Fruit fly (Drosophila melanogaster): ENCODE measurements around the gene CG10337.

CG10337 gene

DNA sequence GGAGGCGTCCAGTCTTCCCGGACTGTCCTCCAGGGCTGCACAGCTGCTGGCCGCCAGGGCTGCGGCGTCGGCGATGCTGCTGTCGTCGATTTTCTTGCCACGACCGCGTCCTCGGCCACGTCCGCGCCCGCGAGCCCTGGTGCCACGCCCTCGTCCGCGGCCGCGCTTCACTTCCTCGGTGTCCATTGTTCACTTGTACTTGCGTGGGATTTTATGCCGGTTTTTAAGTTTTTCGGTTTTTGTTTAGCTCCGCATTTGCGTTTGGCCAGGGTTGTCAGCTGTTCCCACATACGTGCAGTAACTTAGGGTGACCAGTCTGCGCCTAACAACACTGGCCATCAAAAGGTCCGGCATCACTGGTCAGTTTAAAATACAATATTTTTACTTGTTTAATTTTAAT, 35.4 kb upstream of the CG10337 start, which contains the start of gene Hakai:
TSS of gene Hakai (minus strand) at position 290 of the 400 bp plus-strand sequence.
- TF ChIP-seq fru (GFP tag; optimal IDR thresholded peaks at IDR 0.05) (peak; percentile 38), Rel (GFP tag; optimal IDR thresholded peaks at IDR 0.05) (no peak), Rel (tag; optimal IDR thresholded peaks at IDR 0.05) (peak; percentile 98), jim (GFP tag; optimal IDR thresholded peaks at IDR 0.05) (peak; percentile 18), CG9705 (GFP tag; optimal IDR thresholded peaks at IDR 0.05) (peak; percentile 34), psq (GFP tag; optimal IDR thresholded peaks at IDR 0.05) (peak; percentile 34), usp (GFP tag; optimal IDR thresholded peaks at IDR 0.05) (no peak), Hr83 (GFP tag; optimal IDR thresholded peaks at IDR 0.05; ENCODE audit: poor library complexity, severe bottlenecking) (peak; percentile 86), Dfd (GFP tag; optimal IDR thresholded peaks at IDR 0.05) (no peak), HLH106 (tag; optimal IDR thresholded peaks at IDR 0.05) (peak; percentile 48), brk (GFP tag; optimal IDR thresholded peaks at IDR 0.05) (no peak), br (GFP tag; optimal IDR thresholded peaks at IDR 0.05) (peak; percentile 16), Jra (GFP tag; optimal IDR thresholded peaks at IDR 0.05) (peak; percentile 21), sv (GFP tag; optimal IDR thresholded peaks at IDR 0.05) (peak; percentile 55), lola (GFP tag; optimal IDR thresholded peaks at IDR 0.05) (no peak), rgr (GFP tag; optimal IDR thresholded peaks at IDR 0.05) (peak; percentile 61), foxo (GFP tag; optimal IDR thresholded peaks at IDR 0.05) (peak in 1 of 2 experiments; percentile 72), h (GFP tag; optimal IDR thresholded peaks at IDR 0.05) (peak; percentile 60), Sp1 (GFP tag; optimal IDR thresholded peaks at IDR 0.05) (peak; percentile 40), ey (GFP tag; optimal IDR thresholded peaks at IDR 0.05) (peak; percentile 46)

DNA sequence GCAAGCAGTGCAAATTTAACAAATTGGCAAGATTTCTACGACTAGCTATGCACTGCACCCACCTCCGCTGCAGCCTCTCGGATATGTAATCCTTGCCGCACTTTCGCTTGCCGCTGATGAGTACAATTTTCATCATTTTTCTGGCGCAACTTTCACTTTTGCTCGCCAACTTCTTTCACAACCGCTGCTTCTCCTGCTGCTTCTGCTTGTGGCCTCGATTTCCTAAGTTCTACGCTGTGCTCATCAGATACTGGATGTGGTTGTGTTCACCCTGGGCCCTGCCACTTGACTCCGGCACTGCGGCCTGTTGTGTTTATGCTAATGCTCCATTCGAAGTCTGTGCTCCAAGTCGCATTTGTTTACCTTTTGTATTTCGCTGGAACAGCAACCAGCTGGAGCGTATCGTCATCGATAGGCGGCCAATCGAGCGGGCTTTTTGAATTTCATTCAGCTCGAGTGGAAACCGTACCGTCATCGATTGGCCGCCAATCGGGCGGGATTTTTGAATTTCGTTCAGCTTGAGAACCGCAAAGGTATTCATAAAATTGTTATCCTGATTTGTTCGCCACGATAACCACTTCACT, 33.3 kb upstream of the CG10337 start, which contains the start of gene Pmvk:
TSS of gene Pmvk (minus strand) at position 357 of the 584 bp plus-strand sequence.
- no peak for TF ChIP-seq jim (GFP tag; optimal IDR thresholded peaks at IDR 0.05)
- TF ChIP-seq Rel (GFP tag; optimal IDR thresholded peaks at IDR 0.05) = no peak
- TF ChIP-seq Rel (tag; optimal IDR thresholded peaks at IDR 0.05) = peak; percentile 5

DNA sequence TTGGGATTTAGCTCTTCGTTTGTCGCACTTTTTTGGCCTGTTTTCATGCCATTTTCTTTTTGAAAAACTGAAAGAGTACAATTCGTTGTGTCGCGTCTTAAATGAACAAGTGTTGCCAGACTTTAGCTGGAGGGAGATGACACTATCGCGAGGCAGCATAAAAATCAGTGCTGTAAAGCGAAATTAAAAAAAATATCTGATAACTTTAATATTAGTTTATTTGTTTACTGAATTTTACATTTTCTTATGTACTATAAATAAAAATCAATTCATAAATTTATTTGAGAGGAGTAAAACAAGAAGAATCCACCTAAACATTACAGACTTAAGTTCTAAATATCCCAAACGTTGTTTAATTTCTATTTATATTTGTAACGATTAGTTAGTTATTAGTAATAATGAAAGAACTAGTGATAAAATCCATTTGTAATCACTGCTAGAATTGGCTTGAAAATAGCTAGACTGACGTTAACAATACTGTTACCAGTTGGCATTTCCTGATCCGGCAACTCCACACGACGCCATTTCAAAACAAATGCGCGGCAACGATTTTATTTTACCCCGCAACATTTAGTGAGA, 30.5 kb upstream of the CG10337 start, which contains the start of the genes spi and msb1l:
TSS of gene spi (minus strand) at position 129 of the 579 bp plus-strand sequence.
TSS of gene msb1l (plus strand) at position 515 of the 579 bp plus-strand sequence.
- TF ChIP-seq br (GFP tag; optimal IDR thresholded peaks at IDR 0.05) (no peak), GATAd (GFP tag; optimal IDR thresholded peaks at IDR 0.05) (no peak), Rel (GFP tag; optimal IDR thresholded peaks at IDR 0.05) (no peak), Rel (tag; optimal IDR thresholded peaks at IDR 0.05) (no peak), jim (GFP tag; optimal IDR thresholded peaks at IDR 0.05) (no peak), usp (GFP tag; optimal IDR thresholded peaks at IDR 0.05) (no peak), Vsx2 (GFP tag; optimal IDR thresholded peaks at IDR 0.05; ENCODE audit: partially characterized antibody) (no peak), dsf (GFP tag; optimal IDR thresholded peaks at IDR 0.05; ENCODE audit: borderline replicate concordance) (peak; percentile 44), ey (GFP tag; optimal IDR thresholded peaks at IDR 0.05) (peak; percentile 23), Myc (optimal IDR thresholded peaks at IDR 0.05) (peak; percentile 75), h (GFP tag; optimal IDR thresholded peaks at IDR 0.05) (peak; percentile 60), OdsH (GFP tag; optimal IDR thresholded peaks at IDR 0.05) (peak; percentile 16), sv (GFP tag; optimal IDR thresholded peaks at IDR 0.05) (no peak), woc (GFP tag; optimal IDR thresholded peaks at IDR 0.05) (peak; percentile 61), tai (GFP tag; optimal IDR thresholded peaks at IDR 0.05) (no peak), N (GFP tag; optimal IDR thresholded peaks at IDR 0.05) (no peak), Mio (GFP tag; optimal IDR thresholded peaks at IDR 0.05) (no peak), brk (GFP tag; optimal IDR thresholded peaks at IDR 0.05) (no peak), Hr83 (GFP tag; optimal IDR thresholded peaks at IDR 0.05; ENCODE audit: poor library complexity, severe bottlenecking) (peak; percentile 39), Sp1 (GFP tag; optimal IDR thresholded peaks at IDR 0.05) (peak; percentile 41), Abd-B (GFP tag; optimal IDR thresholded peaks at IDR 0.05) (no peak), fru (GFP tag; optimal IDR thresholded peaks at IDR 0.05) (no peak), HLH106 (tag; optimal IDR thresholded peaks at IDR 0.05) (peak; percentile 72), CrebA (GFP tag; optimal IDR thresholded peaks at IDR 0.05; ENCODE audit: borderline replicate concordance) (no peak), dl (GFP tag; optimal IDR thresholded peaks at IDR 0.05; ENCODE audit: insufficient read depth in 1 of 2, partially characterized antibody in 2 of 2) (no peak), Jra (GFP tag; optimal IDR thresholded peaks at IDR 0.05) (peak; percentile 2), dmrt93B (GFP tag; optimal IDR thresholded peaks at IDR 0.05) (peak; percentile 20), psq (GFP tag; optimal IDR thresholded peaks at IDR 0.05) (peak; percentile 36), pan (optimal IDR thresholded peaks at IDR 0.05) (no peak), CG32264 (GFP tag; optimal IDR thresholded peaks at IDR 0.05) (no peak), lola (GFP tag; optimal IDR thresholded peaks at IDR 0.05) (no peak), sage (GFP tag; optimal IDR thresholded peaks at IDR 0.05) (no peak), rgr (GFP tag; optimal IDR thresholded peaks at IDR 0.05) (peak; percentile 48), Hnf4 (GFP tag; optimal IDR thresholded peaks at IDR 0.05) (no peak), foxo (GFP tag; optimal IDR thresholded peaks at IDR 0.05) (peak in 1 of 2 experiments; percentile 69), CG9705 (GFP tag; optimal IDR thresholded peaks at IDR 0.05) (peak; percentile 3), Hr78 (GFP tag; optimal IDR thresholded peaks at IDR 0.05) (no peak), Dif (GFP tag; optimal IDR thresholded peaks at IDR 0.05; ENCODE audit: partially characterized antibody) (no peak), Dfd (GFP tag; optimal IDR thresholded peaks at IDR 0.05) (no peak)
